Comparison of ENCODE assay signal across 1 fruit fly cellular context in the genomic region with DNA sequence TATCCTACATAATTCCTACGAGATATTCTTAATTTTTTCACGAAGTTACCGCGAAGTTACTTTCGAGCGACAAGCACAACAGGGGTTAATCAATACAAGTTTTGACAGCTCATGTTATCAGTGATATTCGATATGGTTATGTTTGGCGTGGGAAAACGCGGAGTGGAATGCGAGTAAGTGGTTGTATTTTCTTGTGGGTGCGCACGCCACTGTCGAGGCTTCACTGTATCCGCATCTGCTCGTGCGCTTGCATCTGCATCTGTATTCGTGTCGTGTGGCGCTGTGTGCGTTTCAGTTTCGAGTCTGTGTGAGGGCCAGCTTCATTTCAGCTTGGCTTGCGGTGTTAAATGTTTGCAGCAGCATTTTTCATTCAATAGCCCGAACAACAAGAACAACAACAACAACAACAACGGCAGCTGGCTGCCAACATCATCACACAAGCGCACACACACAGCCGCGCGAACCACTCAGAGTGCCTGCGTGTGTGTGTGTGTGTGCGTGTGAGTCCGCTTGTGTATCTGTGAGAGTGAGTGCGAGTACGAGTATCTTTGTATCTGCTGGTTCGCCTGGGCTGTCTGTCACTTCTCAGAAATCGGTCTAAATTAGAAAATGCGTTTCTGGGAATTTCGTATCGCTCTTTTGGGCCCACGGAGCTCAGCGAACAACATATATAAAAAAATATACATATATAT.
TF ChIP-seq lines count a peak whose summit lies in the region.

No protein-coding gene starts in this region.

TF ChIP-seq in whole organism, embryonic, 481 proteins besides CTCF, POLR2A, EP300 and RAD21 (continued from another document and continues in another):
- TF ChIP-seq CG11695 (GFP tag; IDR thresholded peaks at IDR 0.05; lab: Robert Waterston, UW) (peak; percentile 24; the same call in 1 of the 3 replicates), CG18011 (GFP tag; optimal IDR thresholded peaks at IDR 0.05; lab: Kevin White, UChicago) (no peak), HmgZ (tag; optimal IDR thresholded peaks at IDR 0.05; lab: Kevin White, UChicago) (peak; percentile 40), pan (optimal IDR thresholded peaks at IDR 0.05; lab: Kevin White, UChicago) (no peak), pan (GFP tag; optimal IDR thresholded peaks at IDR 0.05 in 1 of 2, IDR thresholded peaks at IDR 0.05 in 1 of 2) (peak in 1 of 2 experiments; percentile 64), CG10431 (GFP tag; optimal IDR thresholded peaks at IDR 0.05; lab: Kevin White, UChicago) (no peak), z (GFP tag; IDR thresholded peaks at IDR 0.05; lab: Robert Waterston, UW) (peak; percentile 97), CG18599 (GFP tag; optimal IDR thresholded peaks at IDR 0.05; lab: Kevin White, UChicago) (no peak), Poxn (GFP tag; IDR thresholded peaks at IDR 0.05; lab: Robert Waterston, UW) (no peak), CG7786 (GFP tag; optimal IDR thresholded peaks at IDR 0.05; lab: Kevin White, UChicago) (peak; percentile 78), mirr (GFP tag; optimal IDR thresholded peaks at IDR 0.05; lab: Kevin White, UChicago) (no peak), ci (GFP tag; IDR thresholded peaks at IDR 0.05; lab: Robert Waterston, UW) (peak; percentile 69), ssp (GFP tag; IDR thresholded peaks at IDR 0.05; lab: Robert Waterston, UW) (peak; percentile 50), Xrp1 (GFP tag; IDR thresholded peaks at IDR 0.05; lab: Robert Waterston, UW) (peak; percentile 50; the same call in 1 of the 2 replicates), Dad (GFP tag; optimal IDR thresholded peaks at IDR 0.05; lab: Kevin White, UChicago) (peak; percentile 16), Neu2 (GFP tag; optimal IDR thresholded peaks at IDR 0.05; lab: Kevin White, UChicago; ENCODE audit: borderline replicate concordance) (peak; percentile 19), CG15479 (GFP tag; optimal IDR thresholded peaks at IDR 0.05; lab: Kevin White, UChicago) (peak; percentile 81), sna (GFP tag; IDR thresholded peaks at IDR 0.05; lab: Robert Waterston, UW; ENCODE audit: partially characterized antibody) (peak; percentile 49; the same call in 1 of the 2 replicates), CG34422 (GFP tag; IDR thresholded peaks at IDR 0.05; lab: Robert Waterston, UW) (peak; percentile 80), fru (optimal IDR thresholded peaks at IDR 0.05; lab: Kevin White, UChicago) (no peak), CG6689 (GFP tag; IDR thresholded peaks at IDR 0.05; lab: Robert Waterston, UW) (no peak; the same call in 1 of the 2 replicates), CG30020 (tag; optimal IDR thresholded peaks at IDR 0.05; lab: Kevin White, UChicago) (no peak), CG4328 (GFP tag; optimal IDR thresholded peaks at IDR 0.05; lab: Kevin White, UChicago) (no peak), corto (GFP tag; optimal IDR thresholded peaks at IDR 0.05; lab: Kevin White, UChicago) (no peak), Lpt (GFP tag; optimal IDR thresholded peaks at IDR 0.05; lab: Kevin White, UChicago) (no peak), disco-r (GFP tag; optimal IDR thresholded peaks at IDR 0.05; lab: Kevin White, UChicago) (no peak), CG5180 (GFP tag; optimal IDR thresholded peaks at IDR 0.05; lab: Kevin White, UChicago) (no peak), Rx (GFP tag; IDR thresholded peaks at IDR 0.05; lab: Robert Waterston, UW) (peak; percentile 62; the same call in 1 of the 2 replicates), D19A (tag; optimal IDR thresholded peaks at IDR 0.05; lab: Kevin White, UChicago) (peak; percentile 17), CG10209 (GFP tag; optimal IDR thresholded peaks at IDR 0.05; lab: Kevin White, UChicago) (peak; percentile 47), tup (GFP tag; optimal IDR thresholded peaks at IDR 0.05; lab: Kevin White, UChicago) (no peak), CG1647 (GFP tag; optimal IDR thresholded peaks at IDR 0.05; lab: Kevin White, UChicago) (peak; percentile 32), CG12071 (GFP tag; optimal IDR thresholded peaks at IDR 0.05; lab: Kevin White, UChicago) (peak; percentile 2), NfI (GFP tag; optimal IDR thresholded peaks at IDR 0.05; lab: Kevin White, UChicago) (peak; percentile 14), vnd (GFP tag; IDR thresholded peaks at IDR 0.05; lab: Robert Waterston, UW; ENCODE audit: partially characterized antibody) (no peak), CkIIα-i1 (GFP tag; IDR thresholded peaks at IDR 0.05; lab: Robert Waterston, UW) (peak; percentile 59; the same call in 1 of the 2 replicates), nom (GFP tag; optimal IDR thresholded peaks at IDR 0.05; lab: Kevin White, UChicago) (no peak), HLH54F (GFP tag; optimal IDR thresholded peaks at IDR 0.05; lab: Kevin White, UChicago) (peak; percentile 70), Taf1 (GFP tag; IDR thresholded peaks at IDR 0.05; lab: Robert Waterston, UW) (peak; percentile 59), CG11085 (GFP tag; IDR thresholded peaks at IDR 0.05; lab: Robert Waterston, UW) (peak; percentile 39; the same call in 1 of the 2 replicates), org-1 (GFP tag; optimal IDR thresholded peaks at IDR 0.05; lab: Kevin White, UChicago) (no peak), CG17612 (GFP tag; IDR thresholded peaks at IDR 0.05; lab: Robert Waterston, UW) (0 out of 2 replicates have a peak, but pooled peaks have one; percentile 56), BEAF-32 (GFP tag; optimal IDR thresholded peaks at IDR 0.05; lab: Kevin White, UChicago) (no peak), CG31365 (tag; optimal IDR thresholded peaks at IDR 0.05; lab: Kevin White, UChicago) (no peak), CG12744 (GFP tag; optimal IDR thresholded peaks at IDR 0.05; lab: Kevin White, UChicago) (peak; percentile 24), CG15601 (tag; optimal IDR thresholded peaks at IDR 0.05; lab: Kevin White, UChicago) (no peak), Elba2 (GFP tag; optimal IDR thresholded peaks at IDR 0.05; lab: Kevin White, UChicago) (no peak), ap (GFP tag; IDR thresholded peaks at IDR 0.05; lab: Robert Waterston, UW) (0 out of 2 replicates have a peak, but pooled peaks have one; percentile 21), CG42726 (GFP tag; IDR thresholded peaks at IDR 0.05; lab: Robert Waterston, UW; ENCODE audit: partially characterized antibody) (0 out of 2 replicates have a peak, but pooled peaks have one; percentile 21), esg (GFP tag; conservative IDR thresholded peaks at IDR 0.05; lab: Robert Waterston, UW) (peak; percentile 68), CG17359 (tag; optimal IDR thresholded peaks at IDR 0.05; lab: Kevin White, UChicago) (peak; percentile 30), Dref (GFP tag; IDR thresholded peaks at IDR 0.05; lab: Robert Waterston, UW) (0 out of 2 replicates have a peak, but pooled peaks have one; percentile 31), CG17186 (GFP tag; optimal IDR thresholded peaks at IDR 0.05; lab: Kevin White, UChicago) (no peak), CG12219 (GFP tag; optimal IDR thresholded peaks at IDR 0.05; lab: Kevin White, UChicago) (no peak), CG6683 (GFP tag; optimal IDR thresholded peaks at IDR 0.05; lab: Kevin White, UChicago) (no peak), Six4 (GFP tag; optimal IDR thresholded peaks at IDR 0.05; lab: Kevin White, UChicago) (peak; percentile 1), E2f1 (GFP tag; IDR thresholded peaks at IDR 0.05; lab: Robert Waterston, UW) (peak; percentile 49; the same call in 1 of the 2 replicates), danr (GFP tag; IDR thresholded peaks at IDR 0.05; lab: Robert Waterston, UW) (peak; percentile 56; the same call in 1 of the 2 replicates), CG8924 (tag; optimal IDR thresholded peaks at IDR 0.05; lab: Kevin White, UChicago) (no peak), Fer1 (GFP tag; optimal IDR thresholded peaks at IDR 0.05; lab: Kevin White, UChicago) (no peak), Trl (optimal IDR thresholded peaks at IDR 0.05; lab: Kevin White, UChicago) (peak; percentile 14 to 47), Trl (GFP tag; optimal IDR thresholded peaks at IDR 0.05; lab: Kevin White, UChicago) (peak; percentile 66), CG33213 (GFP tag; optimal IDR thresholded peaks at IDR 0.05; lab: Kevin White, UChicago) (no peak), CG13894 (tag; optimal IDR thresholded peaks at IDR 0.05; lab: Kevin White, UChicago) (peak; percentile 80), CG4424 (GFP tag; optimal IDR thresholded peaks at IDR 0.05; lab: Kevin White, UChicago) (no peak), CG3281 (GFP tag; optimal IDR thresholded peaks at IDR 0.05; lab: Kevin White, UChicago) (no peak), CG1603 (tag; optimal IDR thresholded peaks at IDR 0.05; lab: Kevin White, UChicago) (peak; percentile 59), her (GFP tag; optimal IDR thresholded peaks at IDR 0.05; lab: Kevin White, UChicago) (no peak), CG4617 (GFP tag; optimal IDR thresholded peaks at IDR 0.05; lab: Kevin White, UChicago; ENCODE audit: borderline replicate concordance) (no peak), Antp (GFP tag; optimal IDR thresholded peaks at IDR 0.05; lab: Kevin White, UChicago) (peak; percentile 74), CHES-1-like (GFP tag; optimal IDR thresholded peaks at IDR 0.05; lab: Kevin White, UChicago) (peak; percentile 66), CG12236 (GFP tag; optimal IDR thresholded peaks at IDR 0.05; lab: Kevin White, UChicago) (peak; percentile 1), Bgb (GFP tag; IDR thresholded peaks at IDR 0.05; lab: Robert Waterston, UW; ENCODE audit: partially characterized antibody) (no peak), CG3847 (GFP tag; IDR thresholded peaks at IDR 0.05; lab: Robert Waterston, UW) (peak; percentile 71), ase (GFP tag; IDR thresholded peaks at IDR 0.05; lab: Robert Waterston, UW) (peak; percentile 75), luna (GFP tag; optimal IDR thresholded peaks at IDR 0.05; lab: Kevin White, UChicago) (no peak), B-H1 (GFP tag; IDR thresholded peaks at IDR 0.05; lab: Robert Waterston, UW) (peak; percentile 38; the same call in 2 of the 3 replicates), Scr (GFP tag; IDR thresholded peaks at IDR 0.05; lab: Robert Waterston, UW; ENCODE audit: partially characterized antibody) (peak; percentile 32; the same call in 1 of the 2 replicates), CG2875 (GFP tag; optimal IDR thresholded peaks at IDR 0.05; lab: Kevin White, UChicago) (no peak), Hr39 (optimal IDR thresholded peaks at IDR 0.05; lab: Kevin White, UChicago) (no peak), HHEX (GFP tag; optimal IDR thresholded peaks at IDR 0.05; lab: Kevin White, UChicago) (no peak), jumu (GFP tag; optimal IDR thresholded peaks at IDR 0.05; lab: Kevin White, UChicago) (peak; percentile 53), Mes4 (GFP tag; optimal IDR thresholded peaks at IDR 0.05; lab: Kevin White, UChicago) (no peak), CG7839 (tag; optimal IDR thresholded peaks at IDR 0.05; lab: Kevin White, UChicago) (peak; percentile 35), CG6791 (GFP tag; IDR thresholded peaks at IDR 0.05; lab: Robert Waterston, UW; ENCODE audit: partially characterized antibody) (no peak), Mad (GFP tag; optimal IDR thresholded peaks at IDR 0.05; lab: Kevin White, UChicago) (no peak), bcd (GFP tag; optimal IDR thresholded peaks at IDR 0.05; lab: Kevin White, UChicago) (peak; percentile 22), Dp (GFP tag; optimal IDR thresholded peaks at IDR 0.05; lab: Kevin White, UChicago) (no peak), CG8089 (GFP tag; optimal IDR thresholded peaks at IDR 0.05; lab: Kevin White, UChicago) (peak; percentile 66), Oaz (GFP tag; IDR thresholded peaks at IDR 0.05; lab: Robert Waterston, UW) (peak; percentile 46; the same call in 1 of the 2 replicates), fd102C (GFP tag; optimal IDR thresholded peaks at IDR 0.05; lab: Kevin White, UChicago) (no peak), Usf (GFP tag; optimal IDR thresholded peaks at IDR 0.05; lab: Kevin White, UChicago) (peak; percentile 26), dmrt99B (tag; optimal IDR thresholded peaks at IDR 0.05; lab: Kevin White, UChicago) (peak; percentile 22), D (optimal IDR thresholded peaks at IDR 0.05; lab: Kevin White, UChicago) (no peak), D (GFP tag; optimal IDR thresholded peaks at IDR 0.05; lab: Kevin White, UChicago) (peak; percentile 13), Camta (GFP tag; optimal IDR thresholded peaks at IDR 0.05; lab: Kevin White, UChicago) (peak; percentile 32), tgo (GFP tag; IDR thresholded peaks at IDR 0.05; lab: Robert Waterston, UW) (peak; percentile 55; the same call in 2 of the 3 replicates), Sry-β (GFP tag; optimal IDR thresholded peaks at IDR 0.05; lab: Kevin White, UChicago) (no peak), zf30C (GFP tag; optimal IDR thresholded peaks at IDR 0.05; lab: Kevin White, UChicago) (no peak), CG10366 (GFP tag; IDR thresholded peaks at IDR 0.05; lab: Robert Waterston, UW) (peak; percentile 72), Fer2 (tag; optimal IDR thresholded peaks at IDR 0.05; lab: Kevin White, UChicago) (no peak), Nf-YB (GFP tag; optimal IDR thresholded peaks at IDR 0.05; lab: Kevin White, UChicago) (peak; percentile 46), wdn (GFP tag; IDR thresholded peaks at IDR 0.05; lab: Robert Waterston, UW) (peak; percentile 59), cas (GFP tag; IDR thresholded peaks at IDR 0.05; lab: Robert Waterston, UW) (0 out of 2 replicates have a peak, but pooled peaks have one; percentile 28), emc (GFP tag; optimal IDR thresholded peaks at IDR 0.05; lab: Kevin White, UChicago) (no peak), Med (GFP tag; lab: Kevin White, UChicago) (peak; percentile 94), Meics (GFP tag; optimal IDR thresholded peaks at IDR 0.05; lab: Kevin White, UChicago) (peak; percentile 44), Spps (tag; optimal IDR thresholded peaks at IDR 0.05; lab: Kevin White, UChicago) (no peak), stwl (tag; optimal IDR thresholded peaks at IDR 0.05; lab: Kevin White, UChicago) (peak; percentile 10), CG6272 (GFP tag; IDR thresholded peaks at IDR 0.05; lab: Robert Waterston, UW) (peak; percentile 75), tap (tag; optimal IDR thresholded peaks at IDR 0.05; lab: Kevin White, UChicago) (no peak), CG7928 (GFP tag; optimal IDR thresholded peaks at IDR 0.05; lab: Kevin White, UChicago) (no peak), Hsf (GFP tag; optimal IDR thresholded peaks at IDR 0.05; lab: Kevin White, UChicago) (peak; percentile 70), CG11696 (GFP tag; IDR thresholded peaks at IDR 0.05; lab: Robert Waterston, UW) (peak; percentile 11; the same call in 1 of the 2 replicates), ken (GFP tag; IDR thresholded peaks at IDR 0.05; lab: Robert Waterston, UW) (peak; percentile 64; the same call in 2 of the 3 replicates), croc (GFP tag; conservative IDR thresholded peaks at IDR 0.05; lab: Robert Waterston, UW) (peak; percentile 19; the same call in 1 of the 3 replicates), gem (tag; optimal IDR thresholded peaks at IDR 0.05; lab: Kevin White, UChicago) (no peak), CG7963 (GFP tag; IDR thresholded peaks at IDR 0.05; lab: Robert Waterston, UW; ENCODE audit: partially characterized antibody) (0 out of 3 replicates have a peak, but pooled peaks have one; percentile 16)
